Worm (Caenorhabditis elegans): ENCODE measurements around the gene gpa-5.

ce11 chrX:2096804-2097203, 24.1 kb downstream of the gpa-5 start, which contains the start of gene T21D9.2:
- TF ChIP-seq dmd-9 (GFP tag; IDR thresholded peaks at IDR 0.05), result no peak
- no peak for TF ChIP-seq ceh-32 (tag; optimal IDR thresholded peaks at IDR 0.05; ENCODE audit: poor library complexity)
- TF ChIP-seq nhr-28 (tag; optimal IDR thresholded peaks at IDR 0.05), result no peak
- no peak for TF ChIP-seq F10B5.3 (tag; optimal IDR thresholded peaks at IDR 0.05)
- TF ChIP-seq fos-1 (tag; optimal IDR thresholded peaks at IDR 0.05), result no peak
- no peak for TF ChIP-seq unc-39 (tag; optimal IDR thresholded peaks at IDR 0.05)
- no peak for TF ChIP-seq nhr-102 (tag; optimal IDR thresholded peaks at IDR 0.05)
